Worm (Caenorhabditis elegans) whole organism, L4 larva: Measurements from ENCODE around the gene F48E8.8.

ENCODE experiments used
- Y105C5A.15 ChIP-seq: fragments of 200-800 bp; sonication (Bioruptor generic); IDR thresholded peaks from 2 replicates; pipeline ENCODE4 v1.3.6; 2022; ENCODE audit warnings: missing genetic modification characterization, missing compliant biosample characterization
- ama-1 ChIP-seq: fragments of 150-350 bp; optimal IDR thresholded peaks from 2 replicates; lab custom pipeline; 2014; ENCODE audit warnings: inconsistent platforms, mixed read lengths
- daf-16 ChIP-seq, 3 experiments: sonication (generic microtip); optimal IDR thresholded peaks; 2 replicates each; lab custom pipeline; 2016 to 2017; ENCODE audit warnings: missing genetic modification characterization in 3 of 3, missing genetic modification reagents in 3 of 3, mild to moderate bottlenecking in 2 of 3, missing compliant biosample characterization in 2 of 3, missing biosample characterization in 1 of 3, moderate library complexity in 1 of 3
- dmd-8 ChIP-seq: fragments of 200-800 bp; sonication (Bioruptor generic); IDR thresholded peaks from 2 replicates; pipeline ENCODE4 v1.3.6; 2022; ENCODE audit warnings: missing genetic modification characterization, missing compliant biosample characterization
- pha-4 ChIP-seq, 2 experiments: fragments of 150-350 bp in 1 of 2; fragments of 200-800 bp in 1 of 2; sonication (Bioruptor generic) in 1 of 2; IDR thresholded peaks in 1 of 2; optimal IDR thresholded peaks in 1 of 2; 2 replicates each; pipeline versions ENCODE4 v1.3.6 to Lab custom; 2014 to 2022; ENCODE audit warnings: missing genetic modification characterization in 2 of 2, missing genetic modification reagents in 2 of 2, missing biosample characterization in 1 of 2, missing compliant biosample characterization in 1 of 2
- unc-62 ChIP-seq, 3 experiments: fragments of 150-350 bp in 1 of 3; sonication (generic microtip); optimal IDR thresholded peaks in 2 of 3; peaks in 1 of 3; 1 replicate in 1 of 3; 2 replicates in 2 of 3; lab custom pipeline; 2014 to 2017; ENCODE audit warnings: missing biosample characterization in 3 of 3, missing genetic modification characterization in 3 of 3, missing genetic modification reagents in 3 of 3, missing genotype in 1 of 3
- ztf-11 ChIP-seq: fragments of 150-350 bp; optimal IDR thresholded peaks from 2 replicates; lab custom pipeline; 2014; ENCODE audit warnings: missing biosample characterization, missing genetic modification characterization

DNA sequence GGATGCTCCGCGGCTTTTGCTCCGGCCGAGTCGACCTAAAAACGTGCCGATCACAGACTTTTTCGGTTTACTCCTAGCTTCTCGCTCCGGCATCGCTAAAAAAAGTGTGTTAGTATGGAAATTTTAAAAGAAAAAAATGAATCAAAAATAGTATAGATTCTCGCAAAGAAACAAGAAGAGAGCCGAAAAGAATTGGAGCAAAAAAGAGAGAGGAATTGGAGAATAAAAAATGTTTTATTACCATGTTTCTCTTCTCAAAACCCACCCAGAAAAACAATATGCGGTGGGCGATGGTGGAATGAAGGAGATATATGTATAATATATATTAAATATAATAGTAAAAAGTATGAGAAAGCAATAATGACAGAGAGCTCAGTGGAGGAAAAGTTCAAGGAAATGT is 9.1 kb downstream of the F48E8.8 start, which contains the start of gene W03A5.6:
- TF ChIP-seq pha-4 (GFP tag; IDR thresholded peaks at IDR 0.05; lab: Robert Waterston, UW) (no peak), pha-4 (tag; optimal IDR thresholded peaks at IDR 0.05; lab: Kevin White, UChicago) (no peak), Y105C5A.15 (GFP tag; lab: Robert Waterston, UW) (no peak), unc-62 (GFP tag; optimal IDR thresholded peaks at IDR 0.05 in 1 of 2; lab: Kevin White, UChicago) (no peak), unc-62 (tag; optimal IDR thresholded peaks at IDR 0.05; lab: Kevin White, UChicago) (no peak), dmd-8 (no peak), ama-1 (lab: Kevin White, UChicago) (no peak), daf-16 (GFP tag; optimal IDR thresholded peaks at IDR 0.05; lab: Kevin White, UChicago) (no peak), daf-16 (tag; optimal IDR thresholded peaks at IDR 0.05; lab: Kevin White, UChicago) (no peak), ztf-11 (tag; lab: Kevin White, UChicago) (no peak)
